Worm (Caenorhabditis elegans): ENCODE data around the gene C27C12.4.
A peak's percentile ranks its signal among the peaks of the same experiment; 100 is the strongest.

- TF ChIP-seq pqm-1 (tag; optimal IDR thresholded peaks at IDR 0.05), result no peak
- TF ChIP-seq unc-130 (tag; optimal IDR thresholded peaks at IDR 0.05), result no peak
- TF ChIP-seq lsy-2 (tag; optimal IDR thresholded peaks at IDR 0.05), result no peak
- TF ChIP-seq ceh-90 (tag; optimal IDR thresholded peaks at IDR 0.05), result no peak
- TF ChIP-seq rnt-1 (tag; optimal IDR thresholded peaks at IDR 0.05), result no peak
- no peak for TF ChIP-seq efl-3 (GFP tag; optimal IDR thresholded peaks at IDR 0.05)
- TF ChIP-seq pag-3 (tag; optimal IDR thresholded peaks at IDR 0.05; ENCODE audit: borderline replicate concordance, insufficient read depth), result no peak
- TF ChIP-seq nhr-237 (tag; optimal IDR thresholded peaks at IDR 0.05), result no peak
- TF ChIP-seq sox-4 (tag; optimal IDR thresholded peaks at IDR 0.05), result no peak
- TF ChIP-seq aly-2 (tag; optimal IDR thresholded peaks at IDR 0.05), result peak; percentile 4
- peak; percentile 8 for TF ChIP-seq nhr-90 (tag; optimal IDR thresholded peaks at IDR 0.05; ENCODE audit: poor library complexity)
- TF ChIP-seq fos-1 (tag; optimal IDR thresholded peaks at IDR 0.05), result no peak
- TF ChIP-seq lin-15B (tag; optimal IDR thresholded peaks at IDR 0.05), result no peak
These were observed 38.5 kb upstream of the C27C12.4 start for ce11 chrX:14815412-14815811.
